Worm (Caenorhabditis elegans) whole organism, early embryonic: Measurements from ENCODE around the gene T23E7.6.

Experiments used
- ets-7 ChIP-seq: sonication (generic microtip); optimal IDR thresholded peaks from 2 replicates; lab custom pipeline; 2016; ENCODE audit warnings: missing genotype, missing genetic modification characterization, missing compliant biosample characterization
- flt-1 ChIP-seq: fragments of 200-800 bp; sonication (Bioruptor generic); IDR thresholded peaks from 2 replicates; pipeline ENCODE4 v1.3.6; 2022; ENCODE audit warnings: missing genetic modification characterization, missing compliant biosample characterization
- hmbx-1 ChIP-seq: sonication (generic microtip); optimal IDR thresholded peaks from 2 replicates; lab custom pipeline; 2016; ENCODE audit warnings: mild to moderate bottlenecking, missing genetic modification characterization, missing compliant biosample characterization
- sea-1 ChIP-seq: fragments of 200-800 bp; sonication (Bioruptor generic); conservative IDR thresholded peaks from 2 replicates; pipeline ENCODE4 v1.3.6; 2022; ENCODE audit warnings: missing genetic modification characterization, missing compliant biosample characterization

- TF ChIP-seq hmbx-1 (tag; lab: Kevin White, UChicago) (no peak), flt-1 (GFP tag; lab: Robert Waterston, UW) (no peak), ets-7 (tag; lab: Kevin White, UChicago) (no peak), sea-1 (GFP tag; lab: Robert Waterston, UW) (no peak)
Measured at ce11 chrX:17670379-17671077, 14.1 kb downstream of the T23E7.6 start, which contains the start of gene T23E7.2.
